Fruit fly (Drosophila melanogaster): ENCODE data around the gene Polr1D.

dm6 chr2L:19146047-19146446 is 11.0 kb upstream of the Polr1D start:
- no peak for TF ChIP-seq Ets98B (GFP tag; IDR thresholded peaks at IDR 0.05)
- no peak for TF ChIP-seq D1 (tag; optimal IDR thresholded peaks at IDR 0.05)
- no peak for TF ChIP-seq CG10348 (GFP tag; IDR thresholded peaks at IDR 0.05)
- TF ChIP-seq CG32121 (GFP tag; IDR thresholded peaks at IDR 0.05), result no peak
- no peak for TF ChIP-seq CG12605 (GFP tag; IDR thresholded peaks at IDR 0.05)
- TF ChIP-seq rn (GFP tag; IDR thresholded peaks at IDR 0.05), result no peak
- no peak for TF ChIP-seq Snoo (tag; optimal IDR thresholded peaks at IDR 0.05)
- no peak for TF ChIP-seq fd96Ca (GFP tag; IDR thresholded peaks at IDR 0.05)
- TF ChIP-seq Pif1B (GFP tag; optimal IDR thresholded peaks at IDR 0.05), result no peak
- TF ChIP-seq EcR (GFP tag; optimal IDR thresholded peaks at IDR 0.05), result peak; percentile 76
- TF ChIP-seq CG8159 (tag; optimal IDR thresholded peaks at IDR 0.05), result no peak
- TF ChIP-seq CG14655 (GFP tag; optimal IDR thresholded peaks at IDR 0.05), result no peak
- TF ChIP-seq CG9948 (tag; optimal IDR thresholded peaks at IDR 0.05), result no peak
- no peak for TF ChIP-seq CG34367 (tag; optimal IDR thresholded peaks at IDR 0.05)
